Worm (Caenorhabditis elegans) whole organism, young adult: ENCODE data around the gene npr-31.

ENCODE experiments used
- F22D6.2 ChIP-seq: sonication (generic microtip); optimal IDR thresholded peaks from 2 replicates; lab custom pipeline; 2016; ENCODE audit warnings: mild to moderate bottlenecking, missing genetic modification characterization, missing compliant biosample characterization
- F49E8.2 ChIP-seq: sonication (generic microtip); optimal IDR thresholded peaks from 3 replicates; lab custom pipeline; 2017; ENCODE audit warnings: missing genetic modification characterization, mild to moderate bottlenecking, missing compliant biosample characterization, antibody characterized with exemption, moderate library complexity; ENCODE audit not compliant: insufficient read depth
- ama-1 ChIP-seq, 3 experiments: fragments of 150-350 bp in 1 of 3; sonication (generic microtip) in 2 of 3; optimal IDR thresholded peaks; 2 replicates each; lab custom pipeline; 2014 to 2018; ENCODE audit warnings: missing biosample characterization in 2 of 3, missing genetic modification characterization in 2 of 3, missing genetic modification reagents in 2 of 3
- mcd-1 ChIP-seq: fragments of 200-800 bp; sonication (Bioruptor generic); IDR thresholded peaks from 2 replicates; pipeline ENCODE4 v1.3.6; 2022; ENCODE audit warnings: missing genetic modification reagents, missing genetic modification characterization, missing compliant biosample characterization
- unc-62 ChIP-seq: fragments of 150-350 bp; optimal IDR thresholded peaks from 2 replicates; lab custom pipeline; 2014; ENCODE audit warnings: missing biosample characterization, missing genetic modification reagents, missing genetic modification characterization

ce11 chrII:7109956-7110355 lies 34.5 kb upstream of the npr-31 start, which contains the start of gene F10E7.9:
- TF ChIP-seq mcd-1 = no peak
- no peak for TF ChIP-seq F49E8.2
- no peak for TF ChIP-seq F22D6.2 (tag; lab: Kevin White, UChicago)
- no peak for TF ChIP-seq unc-62 (GFP tag; lab: Kevin White, UChicago)
- TF ChIP-seq ama-1 (optimal IDR thresholded peaks at IDR 0.05; lab: Kevin White, UChicago) = no peak
- no peak for TF ChIP-seq ama-1 (GFP tag; optimal IDR thresholded peaks at IDR 0.05; lab: Kevin White, UChicago)
